Fruit fly (Drosophila melanogaster): ENCODE data around the gene CG32806.

The CG32806 gene

dm6 chrX:1822281-1822680 is 32.9 kb downstream of the CG32806 start, which contains the start of gene CG14811:
CG14811 (minus strand) TSS chrX:1822381.
- no peak for TF ChIP-seq pan (optimal IDR thresholded peaks at IDR 0.05)
- no peak for TF ChIP-seq CrebA (GFP tag; optimal IDR thresholded peaks at IDR 0.05; ENCODE audit: borderline replicate concordance)
- no peak for TF ChIP-seq foxo (GFP tag; optimal IDR thresholded peaks at IDR 0.05)
- no peak for TF ChIP-seq Hnf4 (GFP tag; optimal IDR thresholded peaks at IDR 0.05)
- TF ChIP-seq jim (GFP tag; optimal IDR thresholded peaks at IDR 0.05), result no peak
- TF ChIP-seq Hr78 (GFP tag; optimal IDR thresholded peaks at IDR 0.05), result no peak
- no peak for TF ChIP-seq br (GFP tag; optimal IDR thresholded peaks at IDR 0.05)
- no peak for TF ChIP-seq Abd-B (GFP tag; optimal IDR thresholded peaks at IDR 0.05)

dm6 chrX:1823883-1824609 is 34.7 kb downstream of the CG32806 start:
- TF ChIP-seq HLH106 (tag; optimal IDR thresholded peaks at IDR 0.05) (no peak), Jra (GFP tag; optimal IDR thresholded peaks at IDR 0.05) (peak; percentile 34)

- peak; percentile 41 for TF ChIP-seq psq (GFP tag; optimal IDR thresholded peaks at IDR 0.05)
- no peak for TF ChIP-seq CrebA (GFP tag; optimal IDR thresholded peaks at IDR 0.05; ENCODE audit: borderline replicate concordance)
- TF ChIP-seq N (GFP tag; optimal IDR thresholded peaks at IDR 0.05), result no peak
- no peak for TF ChIP-seq CG9705 (GFP tag; optimal IDR thresholded peaks at IDR 0.05)
- TF ChIP-seq CG32264 (GFP tag; optimal IDR thresholded peaks at IDR 0.05), result peak; percentile 1
- TF ChIP-seq dl (GFP tag; optimal IDR thresholded peaks at IDR 0.05; ENCODE audit: insufficient read depth in 1 of 2, partially characterized antibody in 2 of 2), result no peak
- no peak for TF ChIP-seq lola (GFP tag; optimal IDR thresholded peaks at IDR 0.05)
- peak; percentile 63 for TF ChIP-seq HLH106 (tag; optimal IDR thresholded peaks at IDR 0.05)
- TF ChIP-seq brk (GFP tag; optimal IDR thresholded peaks at IDR 0.05), result no peak
- peak; percentile 78 for TF ChIP-seq woc (GFP tag; optimal IDR thresholded peaks at IDR 0.05)
- peak; percentile 47 for TF ChIP-seq Hnf4 (GFP tag; optimal IDR thresholded peaks at IDR 0.05)
- peak in 1 of 2 experiments; percentile 78 for TF ChIP-seq foxo (GFP tag; optimal IDR thresholded peaks at IDR 0.05)
- no peak for TF ChIP-seq GATAd (GFP tag; optimal IDR thresholded peaks at IDR 0.05)
- no peak for TF ChIP-seq jim (GFP tag; optimal IDR thresholded peaks at IDR 0.05)
- no peak for TF ChIP-seq Vsx2 (GFP tag; optimal IDR thresholded peaks at IDR 0.05; ENCODE audit: partially characterized antibody)
- no peak for TF ChIP-seq tai (GFP tag; optimal IDR thresholded peaks at IDR 0.05)
- TF ChIP-seq Hr83 (GFP tag; optimal IDR thresholded peaks at IDR 0.05; ENCODE audit: poor library complexity, severe bottlenecking), result no peak
- peak; percentile 51 for TF ChIP-seq br (GFP tag; optimal IDR thresholded peaks at IDR 0.05)
- peak; percentile 54 for TF ChIP-seq rgr (GFP tag; optimal IDR thresholded peaks at IDR 0.05)
- no peak for TF ChIP-seq Hr78 (GFP tag; optimal IDR thresholded peaks at IDR 0.05)
- TF ChIP-seq Sp1 (GFP tag; optimal IDR thresholded peaks at IDR 0.05), result peak; percentile 47
- no peak for TF ChIP-seq dsf (GFP tag; optimal IDR thresholded peaks at IDR 0.05; ENCODE audit: borderline replicate concordance)
- no peak for TF ChIP-seq usp (GFP tag; optimal IDR thresholded peaks at IDR 0.05)
- TF ChIP-seq fru (GFP tag; optimal IDR thresholded peaks at IDR 0.05), result peak; percentile 80
- peak; percentile 72 for TF ChIP-seq ey (GFP tag; optimal IDR thresholded peaks at IDR 0.05)
- TF ChIP-seq Jra (GFP tag; optimal IDR thresholded peaks at IDR 0.05), result no peak
- peak; percentile 68 for TF ChIP-seq pan (optimal IDR thresholded peaks at IDR 0.05)
- no peak for TF ChIP-seq Dfd (GFP tag; optimal IDR thresholded peaks at IDR 0.05)
- TF ChIP-seq sage (GFP tag; optimal IDR thresholded peaks at IDR 0.05), result no peak
- TF ChIP-seq Dif (GFP tag; optimal IDR thresholded peaks at IDR 0.05; ENCODE audit: partially characterized antibody), result no peak
- peak; percentile 88 for TF ChIP-seq h (GFP tag; optimal IDR thresholded peaks at IDR 0.05)
- no peak for TF ChIP-seq Abd-B (GFP tag; optimal IDR thresholded peaks at IDR 0.05)
- no peak for TF ChIP-seq Myc (optimal IDR thresholded peaks at IDR 0.05)
- TF ChIP-seq Mio (GFP tag; optimal IDR thresholded peaks at IDR 0.05), result no peak
- no peak for TF ChIP-seq sv (GFP tag; optimal IDR thresholded peaks at IDR 0.05)
- TF ChIP-seq dmrt93B (GFP tag; optimal IDR thresholded peaks at IDR 0.05), result peak; percentile 48
- peak; percentile 68 for TF ChIP-seq OdsH (GFP tag; optimal IDR thresholded peaks at IDR 0.05)
- no peak for TF ChIP-seq Rel (GFP tag; optimal IDR thresholded peaks at IDR 0.05)
- peak; percentile 25 for TF ChIP-seq Rel (tag; optimal IDR thresholded peaks at IDR 0.05)
Observed at dm6 chrX:1824610-1824948, 35.2 kb downstream of the CG32806 start.

All from whole organism, wandering third instar larva.